Worm (Caenorhabditis elegans) whole organism, early embryonic: ENCODE measurements around the gene wrt-7.

Experiments used
- B0310.2 ChIP-seq: sonication (generic microtip); optimal IDR thresholded peaks from 2 replicates; lab custom pipeline; 2016; ENCODE audit warnings: mild to moderate bottlenecking, missing genetic modification characterization, missing compliant biosample characterization
- F13C5.2 ChIP-seq: sonication (generic microtip); optimal IDR thresholded peaks from 2 replicates; lab custom pipeline; 2017; ENCODE audit warnings: mild to moderate bottlenecking, missing genetic modification characterization, inconsistent platforms, missing compliant biosample characterization
- aly-1 ChIP-seq: sonication (generic microtip); optimal IDR thresholded peaks from 2 replicates; lab custom pipeline; 2016; ENCODE audit warnings: missing genetic modification characterization, missing compliant biosample characterization
- ama-1 ChIP-seq: fragments of 150-350 bp; optimal IDR thresholded peaks from 2 replicates; lab custom pipeline; 2014
- ceh-13 ChIP-seq: fragments of 200-800 bp; sonication (Bioruptor generic); optimal IDR thresholded peaks from 2 replicates; lab custom pipeline; 2018; ENCODE audit warnings: mild to moderate bottlenecking, missing genetic modification characterization, missing compliant biosample characterization
- ceh-36 ChIP-seq: sonication (generic microtip); optimal IDR thresholded peaks from 2 replicates; lab custom pipeline; 2016; ENCODE audit warnings: missing genetic modification characterization, inconsistent platforms, missing compliant biosample characterization
- ets-7 ChIP-seq: sonication (generic microtip); optimal IDR thresholded peaks from 2 replicates; lab custom pipeline; 2016; ENCODE audit warnings: missing genotype, missing genetic modification characterization, missing compliant biosample characterization
- flt-1 ChIP-seq: fragments of 200-800 bp; sonication (Bioruptor generic); IDR thresholded peaks from 2 replicates; pipeline ENCODE4 v1.3.6; 2022; ENCODE audit warnings: missing genetic modification characterization, missing compliant biosample characterization
- hmbx-1 ChIP-seq: sonication (generic microtip); optimal IDR thresholded peaks from 2 replicates; lab custom pipeline; 2016; ENCODE audit warnings: mild to moderate bottlenecking, missing genetic modification characterization, missing compliant biosample characterization
- hmg-4 ChIP-seq: fragments of 200-800 bp; sonication (Bioruptor generic); optimal IDR thresholded peaks from 2 replicates; lab custom pipeline; 2018; ENCODE audit warnings: mild to moderate bottlenecking, missing genetic modification characterization, missing compliant biosample characterization
- hnd-1 ChIP-seq: sonication (generic microtip); optimal IDR thresholded peaks from 2 replicates; lab custom pipeline; 2016; ENCODE audit warnings: missing genetic modification characterization, missing compliant biosample characterization
- pes-1 ChIP-seq: fragments of 200-800 bp; sonication (Bioruptor generic); IDR thresholded peaks from 2 replicates; pipeline ENCODE4 v1.3.6; 2022; ENCODE audit warnings: missing genetic modification reagents, missing genetic modification characterization, missing compliant biosample characterization
- scrt-1 ChIP-seq: fragments of 200-800 bp; sonication (Bioruptor generic); IDR thresholded peaks from 2 replicates; pipeline ENCODE4 v1.3.6; 2022; ENCODE audit warnings: missing genetic modification characterization, missing compliant biosample characterization
- sea-1 ChIP-seq: fragments of 200-800 bp; sonication (Bioruptor generic); conservative IDR thresholded peaks from 2 replicates; pipeline ENCODE4 v1.3.6; 2022; ENCODE audit warnings: missing genetic modification characterization, missing compliant biosample characterization
- tbx-11 ChIP-seq: fragments of 200-800 bp; sonication (Bioruptor generic); IDR thresholded peaks from 2 replicates; pipeline ENCODE4 v1.3.6; 2022; ENCODE audit warnings: missing genetic modification characterization, missing compliant biosample characterization
- tbx-37 ChIP-seq: fragments of 200-800 bp; sonication (Bioruptor generic); conservative IDR thresholded peaks from 2 replicates; pipeline ENCODE4 v1.3.6; 2022; ENCODE audit warnings: missing genetic modification reagents, missing genetic modification characterization, missing compliant biosample characterization
- tra-4 ChIP-seq: sonication (generic microtip); optimal IDR thresholded peaks from 2 replicates; lab custom pipeline; 2017; ENCODE audit warnings: missing genetic modification characterization, missing compliant biosample characterization

wrt-7 gene

ce11 chrV:15287856-15288255 lies 49.4 kb downstream of the wrt-7 start, which contains the start of gene cyp-34A1:
Gene cyp-34A1, minus strand, starts transcription at chrV:15287956.
- TF ChIP-seq tbx-37 (GFP tag; lab: Robert Waterston, UW) (no peak), hmbx-1 (no peak), hnd-1 (no peak), scrt-1 (GFP tag; lab: Robert Waterston, UW) (no peak), ama-1 (lab: Kevin White, UChicago) (no peak), ets-7 (tag; lab: Kevin White, UChicago) (no peak), ceh-13 (no peak), pes-1 (no peak), B0310.2 (tag; lab: Kevin White, UChicago) (no peak), flt-1 (GFP tag; lab: Robert Waterston, UW) (no peak), F13C5.2 (no peak), tbx-11 (GFP tag; lab: Robert Waterston, UW) (no peak), tra-4 (no peak), hmg-4 (no peak), aly-1 (tag; lab: Kevin White, UChicago) (no peak), ceh-36 (no peak), sea-1 (no peak)

- no peak for TF ChIP-seq sea-1
- no peak for TF ChIP-seq B0310.2 (tag; lab: Kevin White, UChicago)
- TF ChIP-seq hmbx-1 = no peak
- no peak for TF ChIP-seq hmg-4
- TF ChIP-seq tra-4 = no peak
- no peak for TF ChIP-seq tbx-11 (GFP tag; lab: Robert Waterston, UW)
Measured at ce11 chrV:15285984-15286383, 51.3 kb downstream of the wrt-7 start.
